Worm (Caenorhabditis elegans): Measurements from ENCODE around the gene srj-49.

srj-49 gene

DNA sequence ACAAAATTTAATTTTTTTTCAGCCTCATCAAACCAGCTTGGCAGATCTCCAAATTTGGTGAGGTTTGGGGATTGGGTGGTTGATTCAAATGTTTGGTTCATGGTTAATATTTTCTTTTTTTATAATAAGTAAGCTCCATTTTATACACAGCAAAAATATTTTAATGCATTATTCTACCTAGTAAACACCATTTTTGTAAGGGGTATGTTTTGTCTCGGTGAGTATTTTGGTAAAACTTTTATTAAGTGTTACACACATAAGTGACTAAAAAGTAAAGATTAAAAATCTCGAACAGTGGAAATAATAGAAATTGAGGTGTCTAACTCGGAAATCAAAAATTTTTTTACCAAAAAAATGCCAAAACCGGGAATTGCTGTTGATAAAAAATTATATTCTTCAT, 40.5 kb upstream of the srj-49 start, which contains the start of gene srw-4:
Gene srw-4 (minus strand): TSS at position 101 of the 400 bp plus-strand sequence.
- TF ChIP-seq ZK185.1 (tag; optimal IDR thresholded peaks at IDR 0.05; ENCODE audit: poor library complexity, severe bottlenecking) (no peak), Y53G8AR.9 (GFP tag; conservative IDR thresholded peaks at IDR 0.05) (no peak), somi-1 (GFP tag; optimal IDR thresholded peaks at IDR 0.05) (no peak), hsf-1 (GFP tag; IDR thresholded peaks at IDR 0.05) (no peak), ceh-40 (GFP tag; IDR thresholded peaks at IDR 0.05) (no peak), mxl-1 (tag; optimal IDR thresholded peaks at IDR 0.05) (no peak), T26A5.8 (tag; optimal IDR thresholded peaks at IDR 0.05) (no peak), F23B12.7 (tag; optimal IDR thresholded peaks at IDR 0.05; ENCODE audit: insufficient read depth) (no peak)

DNA sequence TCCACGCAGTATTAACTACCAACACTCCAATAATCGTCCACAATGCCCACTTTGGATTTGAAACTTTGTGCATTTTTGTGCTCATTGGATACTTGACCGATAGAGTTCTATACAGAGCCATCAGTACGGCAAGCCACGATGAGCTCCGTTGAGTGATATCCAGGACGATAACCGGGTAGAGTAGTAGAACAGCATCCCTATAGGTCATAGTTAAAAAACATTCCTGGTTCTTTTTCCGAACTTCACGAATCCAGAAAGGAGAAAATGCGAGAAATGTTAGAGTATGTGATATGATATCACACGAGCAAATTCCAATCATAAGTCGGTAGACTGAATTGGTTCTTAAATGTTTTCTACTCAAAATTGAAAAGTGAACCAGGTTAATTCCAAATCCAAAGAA, 40.1 kb upstream of the srj-49 start:
- TF ChIP-seq chd-7 (tag; optimal IDR thresholded peaks at IDR 0.05) = no peak
- no peak for TF ChIP-seq B0336.3 (GFP tag; IDR thresholded peaks at IDR 0.05)
- no peak for TF ChIP-seq repo-1 (tag; optimal IDR thresholded peaks at IDR 0.05)
- no peak for TF ChIP-seq hsf-1 (GFP tag; IDR thresholded peaks at IDR 0.05)
- TF ChIP-seq bed-1 (GFP tag; IDR thresholded peaks at IDR 0.05) = no peak
- TF ChIP-seq sdz-38 (tag; optimal IDR thresholded peaks at IDR 0.05) = no peak
- no peak for TF ChIP-seq tbx-9 (tag; optimal IDR thresholded peaks at IDR 0.05; ENCODE audit: borderline replicate concordance)
- no peak for TF ChIP-seq nfyb-1 (GFP tag; IDR thresholded peaks at IDR 0.05)
- no peak for TF ChIP-seq B0019.2 (GFP tag; conservative IDR thresholded peaks at IDR 0.05)
- TF ChIP-seq snpc-1.1 (tag; optimal IDR thresholded peaks at IDR 0.05; ENCODE audit: insufficient read depth) = no peak
- no peak for TF ChIP-seq B0035.1 (tag; optimal IDR thresholded peaks at IDR 0.05)
- no peak for TF ChIP-seq nfya-2 (GFP tag; IDR thresholded peaks at IDR 0.05)
- no peak for TF ChIP-seq lin-54 (GFP tag; optimal IDR thresholded peaks at IDR 0.05)
- TF ChIP-seq rcor-1 (GFP tag; IDR thresholded peaks at IDR 0.05) = no peak
- no peak for TF ChIP-seq attf-6 (GFP tag; IDR thresholded peaks at IDR 0.05)
- no peak for TF ChIP-seq hmg-20 (GFP tag; IDR thresholded peaks at IDR 0.05)
- TF ChIP-seq tlf-1 (GFP tag; optimal IDR thresholded peaks at IDR 0.05) = no peak
- no peak for TF ChIP-seq ekl-4 (GFP tag; IDR thresholded peaks at IDR 0.05)
- no peak for TF ChIP-seq zfh-2 (GFP tag; conservative IDR thresholded peaks at IDR 0.05)
- TF ChIP-seq F37B4.10 (GFP tag; IDR thresholded peaks at IDR 0.05) = no peak

DNA sequence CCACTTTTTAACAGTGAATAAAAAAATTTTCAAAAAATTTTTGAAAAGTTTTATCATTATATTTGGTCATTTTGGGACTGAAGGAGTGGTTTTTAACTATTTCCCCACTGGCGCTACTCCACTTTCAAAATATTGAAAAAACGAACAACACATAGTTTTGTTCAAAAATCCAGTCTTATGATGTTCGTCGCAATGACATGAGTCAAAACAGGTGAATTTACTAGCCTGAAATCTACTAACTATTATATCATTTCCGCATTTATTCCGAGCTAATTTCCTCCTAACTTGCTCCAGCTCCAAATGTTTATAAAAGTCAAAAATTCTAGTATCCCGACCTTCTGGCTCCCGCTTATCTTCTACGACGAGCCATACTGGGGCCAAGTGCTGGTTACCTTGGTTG, 36.3 kb upstream of the srj-49 start, which contains the start of gene sre-24:
Gene sre-24 (plus strand): TSS at position 301 of the 400 bp plus-strand sequence.
- TF ChIP-seq ztf-22 (GFP tag; optimal IDR thresholded peaks at IDR 0.05) = no peak
- no peak for TF ChIP-seq nhr-90 (tag; optimal IDR thresholded peaks at IDR 0.05)
- TF ChIP-seq athp-1 (tag; optimal IDR thresholded peaks at IDR 0.05) = no peak
- TF ChIP-seq F23B12.7 (tag; optimal IDR thresholded peaks at IDR 0.05; ENCODE audit: insufficient read depth) = no peak
- no peak for TF ChIP-seq F57A8.1 (GFP tag; optimal IDR thresholded peaks at IDR 0.05)
- no peak for TF ChIP-seq aptf-3 (GFP tag; IDR thresholded peaks at IDR 0.05)
- TF ChIP-seq pha-4 (tag; optimal IDR thresholded peaks at IDR 0.05) = no peak
- TF ChIP-seq B0035.1 (tag; optimal IDR thresholded peaks at IDR 0.05) = no peak
- TF ChIP-seq ztf-26 (tag; optimal IDR thresholded peaks at IDR 0.05) = no peak

DNA sequence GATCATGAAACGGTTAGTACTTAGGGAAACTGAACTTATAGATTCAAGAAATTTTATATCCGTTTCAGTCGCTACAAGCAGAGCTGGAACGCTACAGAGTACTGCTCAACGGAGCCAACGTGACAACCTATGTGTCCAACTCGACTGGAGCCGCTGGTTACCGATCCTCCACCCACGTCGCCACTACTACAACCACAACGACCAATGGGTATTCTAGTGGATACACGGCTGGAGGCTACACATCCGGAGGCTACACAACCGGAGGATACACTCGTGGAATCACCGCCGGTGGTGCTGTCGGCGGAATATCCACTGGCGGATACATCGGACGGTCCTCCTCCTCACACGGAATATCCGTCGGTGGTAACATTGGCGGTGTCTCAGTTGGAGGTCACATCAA, 35.0 kb upstream of the srj-49 start:
- TF ChIP-seq Y53G8AR.9 (GFP tag; conservative IDR thresholded peaks at IDR 0.05) (no peak), unc-62 (GFP tag; optimal IDR thresholded peaks at IDR 0.05) (no peak), F37B4.10 (GFP tag; IDR thresholded peaks at IDR 0.05) (peak; percentile 96; the same call in 1 of the 2 replicates), madf-8 (GFP tag; conservative IDR thresholded peaks at IDR 0.05) (no peak), unc-130 (GFP tag; optimal IDR thresholded peaks at IDR 0.05) (no peak), bed-1 (GFP tag; IDR thresholded peaks at IDR 0.05) (no peak), madf-3 (GFP tag; IDR thresholded peaks at IDR 0.05) (0 out of 2 replicates have a peak, but pooled peaks have one; percentile 41), D2030.7 (GFP tag; IDR thresholded peaks at IDR 0.05) (no peak), mes-4 (tag; optimal IDR thresholded peaks at IDR 0.05) (no peak), nhr-179 (tag; optimal IDR thresholded peaks at IDR 0.05) (no peak)
